Fruit fly (Drosophila melanogaster) whole organism, pupa: ENCODE results near the gene Snx27.

Source experiments
- CG10348 ChIP-seq: fragments of 200-800 bp; sonication (Bioruptor generic); IDR thresholded peaks from 2 replicates; pipeline ENCODE4 v1.3.6; 2022; ENCODE audit warnings: missing biosample characterization, missing genetic modification characterization
- CG12605 ChIP-seq: fragments of 200-800 bp; sonication (Bioruptor generic); IDR thresholded peaks from 2 replicates; pipeline ENCODE4 v1.3.6; 2022; ENCODE audit warnings: missing biosample characterization, missing genetic modification characterization
- CG13204 ChIP-seq: fragments of 200-800 bp; sonication (Bioruptor generic); optimal IDR thresholded peaks from 2 replicates; lab custom pipeline; 2018; ENCODE audit warnings: missing biosample characterization, mild to moderate bottlenecking, missing genetic modification characterization, moderate library complexity
- CG14655 ChIP-seq: fragments of 200-800 bp; sonication (Bioruptor generic); optimal IDR thresholded peaks from 3 replicates; lab custom pipeline; 2017; ENCODE audit warnings: mild to moderate bottlenecking, missing biosample characterization, missing genetic modification reagents, missing genetic modification characterization
- CG15710 ChIP-seq: fragments of 200-800 bp; sonication (Bioruptor generic); optimal IDR thresholded peaks from 2 replicates; lab custom pipeline; 2018; ENCODE audit warnings: missing biosample characterization, mild to moderate bottlenecking, missing genetic modification characterization, moderate library complexity
- CG17806 ChIP-seq: fragments of 200-800 bp; sonication (Bioruptor generic); optimal IDR thresholded peaks from 2 replicates; lab custom pipeline; 2018; ENCODE audit warnings: missing biosample characterization, mild to moderate bottlenecking, missing genetic modification characterization, moderate library complexity
- CG32121 ChIP-seq: fragments of 200-800 bp; sonication (Bioruptor generic); IDR thresholded peaks from 2 replicates; pipeline ENCODE4 v1.3.6; 2022; ENCODE audit warnings: missing biosample characterization, missing genetic modification characterization
- CG34367 ChIP-seq: fragments of 200-800 bp; sonication (Bioruptor generic); optimal IDR thresholded peaks from 2 replicates; lab custom pipeline; 2018; ENCODE audit warnings: missing biosample characterization, mild to moderate bottlenecking, missing genetic modification characterization
- CG4496 ChIP-seq: fragments of 200-800 bp; sonication (Bioruptor generic); IDR thresholded peaks from 3 replicates; pipeline ENCODE4 v1.3.6; 2022; ENCODE audit warnings: missing biosample characterization, missing genetic modification characterization
- CG8159 ChIP-seq: fragments of 200-800 bp; sonication (Bioruptor generic); optimal IDR thresholded peaks from 3 replicates; lab custom pipeline; 2018; ENCODE audit warnings: missing biosample characterization, mild to moderate bottlenecking, missing genetic modification characterization, moderate library complexity
- CG8301 ChIP-seq: fragments of 200-800 bp; sonication (Bioruptor generic); optimal IDR thresholded peaks from 2 replicates; lab custom pipeline; 2018; ENCODE audit warnings: missing biosample characterization, mild to moderate bottlenecking, missing genetic modification characterization
- CG9948 ChIP-seq: fragments of 200-800 bp; sonication (Bioruptor generic); optimal IDR thresholded peaks from 2 replicates; lab custom pipeline; 2018; ENCODE audit warnings: missing biosample characterization, mild to moderate bottlenecking, missing genetic modification characterization, moderate library complexity
- D1 ChIP-seq: fragments of 200-800 bp; sonication (Bioruptor generic); optimal IDR thresholded peaks from 2 replicates; lab custom pipeline; 2018; ENCODE audit warnings: missing biosample characterization, mild to moderate bottlenecking, missing genetic modification characterization, moderate library complexity
- EcR ChIP-seq: fragments of 200-800 bp; sonication (Bioruptor generic); optimal IDR thresholded peaks from 3 replicates; lab custom pipeline; 2019; ENCODE audit warnings: missing biosample characterization, missing genetic modification characterization, mild to moderate bottlenecking, moderate library complexity, missing genetic modification reagents
- Ets98B ChIP-seq: fragments of 200-800 bp; sonication (Bioruptor generic); IDR thresholded peaks from 2 replicates; pipeline ENCODE4 v1.3.6; 2022; ENCODE audit warnings: missing biosample characterization, missing genetic modification characterization
- Pif1A ChIP-seq: fragments of 200-800 bp; sonication (Bioruptor generic); optimal IDR thresholded peaks from 3 replicates; lab custom pipeline; 2016; ENCODE audit warnings: missing biosample characterization, missing genetic modification characterization
- Pif1B ChIP-seq: fragments of 200-800 bp; sonication (Bioruptor generic); optimal IDR thresholded peaks from 3 replicates; lab custom pipeline; 2016; ENCODE audit warnings: missing biosample characterization, missing genetic modification characterization
- Snoo ChIP-seq: fragments of 200-800 bp; sonication (Bioruptor generic); optimal IDR thresholded peaks from 3 replicates; lab custom pipeline; 2017; ENCODE audit warnings: missing biosample characterization, mild to moderate bottlenecking, missing genetic modification characterization, inconsistent platforms
- fd96Ca ChIP-seq: fragments of 200-800 bp; sonication (Bioruptor generic); IDR thresholded peaks from 3 replicates; pipeline ENCODE4 v1.3.6; 2022; ENCODE audit warnings: missing biosample characterization, missing genetic modification characterization
- gl ChIP-seq: fragments of 200-800 bp; sonication (Bioruptor generic); optimal IDR thresholded peaks from 2 replicates; lab custom pipeline; 2018; ENCODE audit warnings: missing biosample characterization, mild to moderate bottlenecking, missing genetic modification characterization
- rn ChIP-seq: fragments of 200-800 bp; sonication (Bioruptor generic); IDR thresholded peaks from 2 replicates; pipeline ENCODE4 v1.3.6; 2022; ENCODE audit warnings: missing biosample characterization, missing genetic modification characterization

Gene Snx27

DNA sequence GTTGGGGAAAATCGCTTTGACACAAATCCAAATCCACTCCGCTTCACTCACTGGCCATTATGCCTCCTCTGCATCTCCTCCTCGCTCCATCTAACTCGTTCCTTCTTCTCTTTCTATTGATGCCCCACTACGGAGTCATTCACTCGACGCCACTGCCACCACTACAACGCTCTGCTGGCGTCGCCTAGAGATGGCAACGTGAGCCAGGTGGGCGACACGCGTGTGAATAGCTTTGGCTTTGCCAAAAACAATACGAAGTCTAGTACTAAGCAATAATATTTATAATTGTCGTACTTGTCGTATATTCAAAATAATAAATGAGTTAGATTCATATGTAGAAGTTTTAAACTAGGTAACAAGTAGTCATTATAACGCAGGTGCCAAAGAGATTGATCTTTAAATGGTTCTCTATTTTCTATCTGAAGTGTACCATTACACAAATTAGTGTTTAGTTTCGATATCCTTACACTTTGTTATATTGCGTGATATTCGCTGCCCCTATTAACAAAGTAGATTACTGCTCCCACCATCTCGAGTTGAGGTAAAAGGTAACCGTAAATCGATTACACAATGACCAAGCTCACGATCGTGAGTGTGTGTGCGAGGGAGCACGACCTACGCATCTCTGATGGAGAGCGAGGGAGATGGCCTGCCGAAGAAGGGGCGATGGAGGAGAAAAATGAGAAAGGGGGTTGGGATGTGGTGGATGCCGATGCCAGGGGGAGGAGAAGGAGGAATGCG, 7.3 kb upstream of the Snx27 start:
- no peak for TF ChIP-seq CG15710 (tag; lab: Kevin White, UChicago)
- TF ChIP-seq gl (tag; lab: Kevin White, UChicago) = no peak
- TF ChIP-seq Pif1A (GFP tag; lab: Kevin White, UChicago) = no peak
- peak; percentile 46 for TF ChIP-seq EcR
- TF ChIP-seq rn (GFP tag; lab: Robert Waterston, UW) = no peak
- no peak for TF ChIP-seq CG13204
- TF ChIP-seq Snoo = no peak
- no peak for TF ChIP-seq CG34367 (tag; lab: Kevin White, UChicago)
- no peak for TF ChIP-seq CG9948 (tag; lab: Kevin White, UChicago)
- TF ChIP-seq CG14655 (GFP tag; lab: Kevin White, UChicago) = peak; percentile 21
- no peak for TF ChIP-seq D1 (tag; lab: Kevin White, UChicago)
- no peak for TF ChIP-seq CG10348 (GFP tag; lab: Robert Waterston, UW)
- TF ChIP-seq CG17806 (tag; lab: Kevin White, UChicago) = no peak
- no peak for TF ChIP-seq CG12605 (GFP tag; lab: Robert Waterston, UW)
- 0 out of 2 replicates have a peak, but pooled peaks have one; percentile 13 for TF ChIP-seq CG32121 (GFP tag; lab: Robert Waterston, UW)
- TF ChIP-seq CG8301 = peak; percentile 20
- no peak for TF ChIP-seq CG8159
- TF ChIP-seq Ets98B (GFP tag; lab: Robert Waterston, UW) = peak; percentile 37; the same call in 1 of the 2 replicates
- TF ChIP-seq CG4496 (GFP tag; lab: Robert Waterston, UW) = peak; percentile 42; the same call in 1 of the 3 replicates
- TF ChIP-seq fd96Ca = peak; percentile 64; the same call in 2 of the 3 replicates
- peak; percentile 15 for TF ChIP-seq Pif1B (GFP tag; lab: Kevin White, UChicago)

DNA sequence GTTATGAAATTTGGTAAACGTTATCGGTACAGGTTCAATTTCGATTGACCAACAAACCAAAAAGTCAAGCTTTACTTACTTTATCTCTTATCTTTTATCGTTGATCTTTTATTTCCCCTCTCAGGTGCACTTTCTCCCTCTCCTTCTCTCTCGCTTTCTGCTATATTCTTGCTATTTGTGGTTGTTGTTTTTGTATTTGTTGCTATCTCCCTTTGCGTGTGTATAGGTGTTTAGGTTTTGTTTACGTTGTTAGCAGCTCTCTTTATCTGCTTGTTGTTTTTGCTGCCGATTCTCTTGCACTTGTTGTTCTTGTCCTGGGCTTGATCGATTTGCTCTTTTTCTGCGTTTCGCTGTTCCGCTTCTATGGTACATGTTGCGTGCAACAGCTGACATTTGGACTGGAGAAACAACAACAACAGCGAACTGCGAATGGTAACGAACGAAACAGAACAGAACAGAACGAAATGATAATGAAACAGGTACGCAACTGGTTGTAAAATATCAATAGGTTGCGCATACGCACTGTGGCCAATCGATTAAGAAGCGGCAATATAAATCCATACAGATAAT, 6.5 kb upstream of the Snx27 start:
- TF ChIP-seq EcR = no peak

- TF ChIP-seq Snoo = no peak
- TF ChIP-seq CG8159 = no peak
- no peak for TF ChIP-seq D1 (tag; lab: Kevin White, UChicago)
- no peak for TF ChIP-seq rn (GFP tag; lab: Robert Waterston, UW)
- no peak for TF ChIP-seq gl (tag; lab: Kevin White, UChicago)
- TF ChIP-seq CG32121 (GFP tag; lab: Robert Waterston, UW) = no peak
- TF ChIP-seq CG12605 (GFP tag; lab: Robert Waterston, UW) = no peak
- TF ChIP-seq CG15710 (tag; lab: Kevin White, UChicago) = no peak
- no peak for TF ChIP-seq CG9948 (tag; lab: Kevin White, UChicago)
- TF ChIP-seq CG8301 = no peak
- no peak for TF ChIP-seq CG13204
- no peak for TF ChIP-seq Pif1A (GFP tag; lab: Kevin White, UChicago)
- no peak for TF ChIP-seq CG10348 (GFP tag; lab: Robert Waterston, UW)
- TF ChIP-seq fd96Ca = no peak
- no peak for TF ChIP-seq CG4496 (GFP tag; lab: Robert Waterston, UW)
Measured at dm6 chrX:5741625-5742024, 3.8 kb upstream of the Snx27 start.

DNA sequence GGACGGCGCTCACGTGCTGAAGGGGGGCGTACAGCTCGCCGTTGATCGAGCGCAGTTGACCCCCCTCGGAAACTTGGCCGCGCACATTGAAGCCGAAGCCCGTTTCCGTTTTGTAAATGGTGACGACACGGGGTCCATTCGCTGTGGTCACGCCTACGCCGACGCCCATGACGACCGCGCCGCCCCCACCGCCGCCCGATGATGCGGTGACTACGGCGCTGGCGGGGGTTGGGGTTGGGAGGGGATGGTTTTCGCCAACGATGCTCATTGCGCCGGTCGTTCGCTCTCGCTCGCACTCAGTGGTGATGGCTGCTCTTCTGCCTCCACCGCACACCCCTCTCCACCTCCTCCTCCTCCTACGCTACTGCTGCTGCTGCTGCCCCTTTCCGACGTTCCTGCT, 674 bp downstream of the Snx27 start:
- TF ChIP-seq CG14655 (GFP tag; lab: Kevin White, UChicago) = no peak
- TF ChIP-seq fd96Ca = peak; percentile 76; the same call in 2 of the 3 replicates
- peak; percentile 85 for TF ChIP-seq CG4496 (GFP tag; lab: Robert Waterston, UW)
- TF ChIP-seq CG34367 (tag; lab: Kevin White, UChicago) = no peak
- no peak for TF ChIP-seq Pif1A (GFP tag; lab: Kevin White, UChicago)
- no peak for TF ChIP-seq D1 (tag; lab: Kevin White, UChicago)
- TF ChIP-seq rn (GFP tag; lab: Robert Waterston, UW) = peak; percentile 56; the same call in 1 of the 2 replicates
- TF ChIP-seq CG32121 (GFP tag; lab: Robert Waterston, UW) = peak; percentile 72
- TF ChIP-seq CG8159 = peak; percentile 26
- no peak for TF ChIP-seq Pif1B (GFP tag; lab: Kevin White, UChicago)
- TF ChIP-seq Snoo = no peak
- peak; percentile 10 for TF ChIP-seq CG9948 (tag; lab: Kevin White, UChicago)
- TF ChIP-seq CG17806 (tag; lab: Kevin White, UChicago) = no peak
- no peak for TF ChIP-seq EcR
- TF ChIP-seq gl (tag; lab: Kevin White, UChicago) = no peak
- 0 out of 2 replicates have a peak, but pooled peaks have one; percentile 17 for TF ChIP-seq CG12605 (GFP tag; lab: Robert Waterston, UW)
- TF ChIP-seq CG15710 (tag; lab: Kevin White, UChicago) = peak; percentile 7
- TF ChIP-seq CG8301 = no peak
- TF ChIP-seq CG13204 = peak; percentile 95
- TF ChIP-seq Ets98B (GFP tag; lab: Robert Waterston, UW) = peak; percentile 64
- TF ChIP-seq CG10348 (GFP tag; lab: Robert Waterston, UW) = 0 out of 2 replicates have a peak, but pooled peaks have one; percentile 37

DNA sequence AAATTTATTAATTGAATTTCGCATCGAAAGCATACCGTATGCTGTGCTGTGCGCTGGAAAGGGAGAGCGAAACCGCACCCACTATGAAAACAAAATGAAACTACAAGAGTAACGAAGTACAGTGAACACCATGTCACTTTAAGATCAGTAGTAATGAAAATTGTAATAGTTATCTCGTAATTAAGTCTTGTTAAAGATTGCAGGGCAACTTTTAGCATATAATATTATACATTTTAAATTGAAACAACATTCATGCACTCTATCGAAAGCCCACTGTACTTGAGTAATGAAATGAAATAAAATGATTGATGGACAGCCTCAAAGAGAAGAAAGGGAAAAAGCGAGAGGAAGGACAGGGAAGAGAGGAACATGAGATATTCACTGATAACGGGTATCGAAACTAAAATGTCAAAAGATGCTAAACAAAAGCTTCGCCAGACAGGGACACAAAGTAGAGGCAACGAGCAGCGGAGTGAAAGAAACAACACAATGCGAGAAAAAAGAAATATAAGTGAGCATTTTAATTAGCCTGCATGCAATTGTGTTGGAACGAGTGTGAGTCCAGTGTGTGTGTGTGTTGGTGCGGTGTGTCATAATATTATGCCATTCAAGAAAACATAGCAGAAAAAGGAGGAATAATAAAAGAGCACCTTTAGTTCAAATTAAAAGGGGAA, 2.4 kb downstream of the Snx27 start:
- peak; percentile 67 for TF ChIP-seq gl (tag; lab: Kevin White, UChicago)
- TF ChIP-seq D1 (tag; lab: Kevin White, UChicago) = no peak
- TF ChIP-seq Ets98B (GFP tag; lab: Robert Waterston, UW) = peak; percentile 93
- TF ChIP-seq CG8159 = peak; percentile 84
- peak; percentile 65 for TF ChIP-seq rn (GFP tag; lab: Robert Waterston, UW)
- TF ChIP-seq CG8301 = peak; percentile 70
- peak; percentile 46; the same call in 1 of the 2 replicates for TF ChIP-seq CG10348 (GFP tag; lab: Robert Waterston, UW)
- peak; percentile 91 for TF ChIP-seq Snoo
- TF ChIP-seq CG32121 (GFP tag; lab: Robert Waterston, UW) = peak; percentile 90
- TF ChIP-seq CG34367 (tag; lab: Kevin White, UChicago) = peak; percentile 84
- peak; percentile 79 for TF ChIP-seq CG9948 (tag; lab: Kevin White, UChicago)
- peak; percentile 89 for TF ChIP-seq Pif1B (GFP tag; lab: Kevin White, UChicago)
- peak; percentile 8 for TF ChIP-seq EcR
- peak; percentile 93 for TF ChIP-seq CG4496 (GFP tag; lab: Robert Waterston, UW)
- TF ChIP-seq CG13204 = peak; percentile 78
- peak; percentile 95 for TF ChIP-seq CG12605 (GFP tag; lab: Robert Waterston, UW)
- TF ChIP-seq CG14655 (GFP tag; lab: Kevin White, UChicago) = peak; percentile 74
- peak; percentile 92 for TF ChIP-seq Pif1A (GFP tag; lab: Kevin White, UChicago)
- peak; percentile 87 for TF ChIP-seq CG15710 (tag; lab: Kevin White, UChicago)
- 0 out of 3 replicates have a peak, but pooled peaks have one; percentile 17 for TF ChIP-seq fd96Ca
- TF ChIP-seq CG17806 (tag; lab: Kevin White, UChicago) = peak; percentile 80
